Worm (Caenorhabditis elegans) whole organism, early embryonic: ENCODE measurements around the gene F54D12.9.

ENCODE experiments used
- ama-1 ChIP-seq: fragments of 150-350 bp; optimal IDR thresholded peaks from 2 replicates; lab custom pipeline; 2014
- flt-1 ChIP-seq: fragments of 200-800 bp; sonication (Bioruptor generic); IDR thresholded peaks from 2 replicates; pipeline ENCODE4 v1.3.6; 2022; ENCODE audit warnings: missing genetic modification characterization, missing compliant biosample characterization
- tbx-11 ChIP-seq: fragments of 200-800 bp; sonication (Bioruptor generic); IDR thresholded peaks from 2 replicates; pipeline ENCODE4 v1.3.6; 2022; ENCODE audit warnings: missing genetic modification characterization, missing compliant biosample characterization

DNA sequence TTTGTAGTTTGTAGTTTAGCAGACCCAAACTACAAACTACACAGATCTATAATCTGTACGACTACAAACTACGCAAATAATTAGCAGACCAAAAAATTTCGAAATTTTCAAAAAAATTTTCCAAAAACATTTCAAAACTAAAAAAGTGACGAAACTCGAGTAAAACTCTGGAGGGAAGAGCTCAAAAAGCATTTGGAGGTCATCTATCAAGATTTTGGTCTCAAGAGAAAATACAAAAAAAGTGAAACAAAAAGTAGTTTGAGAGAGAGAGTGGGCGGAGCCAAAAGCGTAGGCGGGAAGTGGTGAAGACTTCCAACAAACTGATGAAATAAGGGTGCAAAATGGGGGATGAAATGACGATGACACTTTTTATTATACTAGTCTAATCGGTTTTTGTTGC lies 21.3 kb downstream of the F54D12.9 start:
- TF ChIP-seq tbx-11 (GFP tag; lab: Robert Waterston, UW) (no peak), flt-1 (no peak), ama-1 (no peak)
